Fruit fly (Drosophila melanogaster): ENCODE results near the gene sima.

Gene sima

dm6 chr3R:30102806-30103619 lies 44.9 kb downstream of the sima start:
- TF ChIP-seq CG10348 (GFP tag; IDR thresholded peaks at IDR 0.05): no peak
- TF ChIP-seq D1 (tag; optimal IDR thresholded peaks at IDR 0.05): no peak
- no peak for TF ChIP-seq CG12605 (GFP tag; IDR thresholded peaks at IDR 0.05)
- no peak for TF ChIP-seq rn (GFP tag; IDR thresholded peaks at IDR 0.05)
- no peak for TF ChIP-seq CG9948 (tag; optimal IDR thresholded peaks at IDR 0.05)
- no peak for TF ChIP-seq CG15710 (tag; optimal IDR thresholded peaks at IDR 0.05)
- peak; percentile 63 for TF ChIP-seq EcR (GFP tag; optimal IDR thresholded peaks at IDR 0.05)
- TF ChIP-seq CG14655 (GFP tag; optimal IDR thresholded peaks at IDR 0.05): peak; percentile 1
- 0 out of 2 replicates have a peak, but pooled peaks have one; percentile 20 for TF ChIP-seq CG32121 (GFP tag; IDR thresholded peaks at IDR 0.05)
- TF ChIP-seq CG4496 (GFP tag; IDR thresholded peaks at IDR 0.05): no peak; the same call in 2 of the 3 replicates
- TF ChIP-seq CG8159 (tag; optimal IDR thresholded peaks at IDR 0.05): no peak
- no peak for TF ChIP-seq Ets98B (GFP tag; IDR thresholded peaks at IDR 0.05)
- no peak for TF ChIP-seq Pif1A (GFP tag; optimal IDR thresholded peaks at IDR 0.05)
- no peak for TF ChIP-seq CG17806 (tag; optimal IDR thresholded peaks at IDR 0.05)
- no peak for TF ChIP-seq CG34367 (tag; optimal IDR thresholded peaks at IDR 0.05)
- TF ChIP-seq gl (tag; optimal IDR thresholded peaks at IDR 0.05): no peak
- TF ChIP-seq Pif1B (GFP tag; optimal IDR thresholded peaks at IDR 0.05): no peak
- TF ChIP-seq CG13204 (GFP tag; optimal IDR thresholded peaks at IDR 0.05): peak; percentile 31
- TF ChIP-seq fd96Ca (GFP tag; IDR thresholded peaks at IDR 0.05): peak; percentile 17; the same call in 1 of the 3 replicates
- TF ChIP-seq CG8301 (tag; optimal IDR thresholded peaks at IDR 0.05): no peak
- no peak for TF ChIP-seq Snoo (tag; optimal IDR thresholded peaks at IDR 0.05)

DNA sequence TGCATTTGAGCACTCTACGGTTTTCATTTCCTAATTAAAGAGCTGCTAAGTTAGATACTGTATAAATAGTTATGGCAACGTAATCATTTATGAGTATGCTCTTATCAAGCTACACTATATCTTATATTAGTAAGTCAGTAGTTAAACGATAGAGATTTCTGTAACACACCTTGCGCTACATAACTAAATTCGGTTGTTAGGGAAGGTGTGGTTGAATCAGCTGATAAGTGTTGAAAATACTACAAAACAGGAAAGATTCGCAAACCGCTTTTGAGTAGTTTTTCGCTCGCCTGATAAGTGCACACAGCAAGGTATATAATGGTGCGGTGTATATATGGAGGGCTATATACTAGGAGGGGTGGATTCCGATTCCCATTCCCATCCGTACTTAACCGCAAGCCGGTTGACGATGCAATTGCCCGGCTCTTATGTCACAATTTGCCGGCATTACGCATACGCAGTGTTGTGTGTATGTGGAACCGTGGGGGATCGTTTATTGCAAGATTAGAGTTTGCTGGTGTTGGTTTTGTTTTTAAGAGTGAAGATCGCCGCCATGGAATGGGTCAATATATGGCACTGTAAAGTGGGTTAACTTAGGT lies 46.9 kb downstream of the sima start:
- TF ChIP-seq EcR (GFP tag; optimal IDR thresholded peaks at IDR 0.05) (peak; percentile 50), CG8301 (tag; optimal IDR thresholded peaks at IDR 0.05) (no peak)

dm6 chr3R:30105808-30106207 lies 47.7 kb downstream of the sima start:
- TF ChIP-seq Pif1B (GFP tag; optimal IDR thresholded peaks at IDR 0.05) (no peak), CG15710 (tag; optimal IDR thresholded peaks at IDR 0.05) (no peak), Snoo (tag; optimal IDR thresholded peaks at IDR 0.05) (no peak), CG34367 (tag; optimal IDR thresholded peaks at IDR 0.05) (no peak), CG9948 (tag; optimal IDR thresholded peaks at IDR 0.05) (no peak), CG12605 (GFP tag; IDR thresholded peaks at IDR 0.05) (no peak), CG32121 (GFP tag; IDR thresholded peaks at IDR 0.05) (no peak), Pif1A (GFP tag; optimal IDR thresholded peaks at IDR 0.05) (no peak), D1 (tag; optimal IDR thresholded peaks at IDR 0.05) (no peak), CG14655 (GFP tag; optimal IDR thresholded peaks at IDR 0.05) (no peak), fd96Ca (GFP tag; IDR thresholded peaks at IDR 0.05) (no peak), CG4496 (GFP tag; IDR thresholded peaks at IDR 0.05) (no peak), CG13204 (GFP tag; optimal IDR thresholded peaks at IDR 0.05) (no peak), CG17806 (tag; optimal IDR thresholded peaks at IDR 0.05) (no peak), Ets98B (GFP tag; IDR thresholded peaks at IDR 0.05) (no peak), EcR (GFP tag; optimal IDR thresholded peaks at IDR 0.05) (no peak)

DNA sequence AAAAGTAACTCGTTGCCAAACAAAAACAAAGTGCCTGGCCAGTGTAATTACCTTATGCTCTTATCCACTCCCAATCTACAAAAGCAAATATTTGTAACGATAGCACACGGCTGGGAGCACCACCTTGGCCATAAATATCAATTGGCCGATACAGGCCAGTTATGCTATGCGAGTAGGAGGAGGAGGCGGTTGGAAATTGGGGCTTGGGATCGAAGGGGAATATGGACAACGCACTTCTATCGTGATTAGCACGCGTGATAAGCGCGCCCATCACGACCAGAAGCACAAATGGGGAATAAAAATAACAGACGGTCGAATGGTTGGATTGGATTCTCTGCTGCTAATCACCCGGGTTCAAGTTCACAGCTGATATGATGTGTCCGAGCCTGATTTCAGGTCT lies 48.5 kb downstream of the sima start:
- no peak for TF ChIP-seq gl (tag; optimal IDR thresholded peaks at IDR 0.05)
- TF ChIP-seq CG8301 (tag; optimal IDR thresholded peaks at IDR 0.05): no peak
- no peak for TF ChIP-seq CG9948 (tag; optimal IDR thresholded peaks at IDR 0.05)
- TF ChIP-seq rn (GFP tag; IDR thresholded peaks at IDR 0.05): no peak
- TF ChIP-seq CG14655 (GFP tag; optimal IDR thresholded peaks at IDR 0.05): no peak
- TF ChIP-seq CG17806 (tag; optimal IDR thresholded peaks at IDR 0.05): no peak
- no peak for TF ChIP-seq CG15710 (tag; optimal IDR thresholded peaks at IDR 0.05)
- TF ChIP-seq CG32121 (GFP tag; IDR thresholded peaks at IDR 0.05): no peak
- TF ChIP-seq Pif1B (GFP tag; optimal IDR thresholded peaks at IDR 0.05): no peak
- TF ChIP-seq CG10348 (GFP tag; IDR thresholded peaks at IDR 0.05): no peak

- TF ChIP-seq EcR (GFP tag; optimal IDR thresholded peaks at IDR 0.05) (no peak), CG8301 (tag; optimal IDR thresholded peaks at IDR 0.05) (no peak), Snoo (tag; optimal IDR thresholded peaks at IDR 0.05) (no peak), CG4496 (GFP tag; IDR thresholded peaks at IDR 0.05) (no peak)
Measured at dm6 chr3R:30107718-30108117, 49.6 kb downstream of the sima start.

dm6 chr3R:30108639-30109038 lies 50.5 kb downstream of the sima start:
- no peak for TF ChIP-seq Pif1A (GFP tag; optimal IDR thresholded peaks at IDR 0.05)
- no peak for TF ChIP-seq CG17806 (tag; optimal IDR thresholded peaks at IDR 0.05)
- no peak for TF ChIP-seq EcR (GFP tag; optimal IDR thresholded peaks at IDR 0.05)
- no peak for TF ChIP-seq Ets98B (GFP tag; IDR thresholded peaks at IDR 0.05)
- no peak for TF ChIP-seq CG14655 (GFP tag; optimal IDR thresholded peaks at IDR 0.05)
- no peak for TF ChIP-seq rn (GFP tag; IDR thresholded peaks at IDR 0.05)
- no peak for TF ChIP-seq fd96Ca (GFP tag; IDR thresholded peaks at IDR 0.05)
- TF ChIP-seq CG10348 (GFP tag; IDR thresholded peaks at IDR 0.05): no peak
- TF ChIP-seq gl (tag; optimal IDR thresholded peaks at IDR 0.05): no peak
- no peak for TF ChIP-seq CG15710 (tag; optimal IDR thresholded peaks at IDR 0.05)
- TF ChIP-seq CG34367 (tag; optimal IDR thresholded peaks at IDR 0.05): no peak
- TF ChIP-seq CG8301 (tag; optimal IDR thresholded peaks at IDR 0.05): no peak
- TF ChIP-seq Snoo (tag; optimal IDR thresholded peaks at IDR 0.05): no peak
- TF ChIP-seq CG9948 (tag; optimal IDR thresholded peaks at IDR 0.05): no peak
- no peak for TF ChIP-seq CG4496 (GFP tag; IDR thresholded peaks at IDR 0.05)
- no peak for TF ChIP-seq Pif1B (GFP tag; optimal IDR thresholded peaks at IDR 0.05)

Data from whole organism, pupa.